Worm (Caenorhabditis elegans) whole organism, L4 larva: Measurements from ENCODE around the gene srxa-10.

ENCODE experiments used
- F10B5.3 ChIP-seq: sonication (generic microtip); optimal IDR thresholded peaks from 2 replicates; lab custom pipeline; 2016; ENCODE audit warnings: mild to moderate bottlenecking, missing genetic modification characterization, missing compliant biosample characterization
- F49E8.2 ChIP-seq: sonication (generic microtip); optimal IDR thresholded peaks from 2 replicates; lab custom pipeline; 2016; ENCODE audit warnings: missing compliant biosample characterization, mild to moderate bottlenecking, missing genetic modification characterization, borderline replicate concordance
- Y105C5A.15 ChIP-seq: fragments of 200-800 bp; sonication (Bioruptor generic); IDR thresholded peaks from 2 replicates; pipeline ENCODE4 v1.3.6; 2022; ENCODE audit warnings: missing genetic modification characterization, missing compliant biosample characterization
- Y75B8A.6 ChIP-seq: fragments of 200-800 bp; sonication (Bioruptor generic); IDR thresholded peaks from 2 replicates; pipeline ENCODE4 v1.3.6; 2022; ENCODE audit warnings: missing genetic modification reagents, missing genetic modification characterization, missing compliant biosample characterization
- aha-1 ChIP-seq: fragments of 150-350 bp; peaks from one replicate; lab custom pipeline; 2014; ENCODE audit warnings: missing biosample characterization, missing genetic modification characterization
- ama-1 ChIP-seq: fragments of 150-350 bp; optimal IDR thresholded peaks from 2 replicates; lab custom pipeline; 2014; ENCODE audit warnings: inconsistent platforms, mixed read lengths
- ceh-28 ChIP-seq: fragments of 150-350 bp; optimal IDR thresholded peaks from 2 replicates; lab custom pipeline; 2014; ENCODE audit warnings: missing biosample characterization, missing genetic modification reagents, missing genetic modification characterization
- ceh-44 ChIP-seq: fragments of 200-800 bp; sonication (Bioruptor generic); IDR thresholded peaks from 2 replicates; pipeline ENCODE4 v1.3.6; 2022; ENCODE audit warnings: missing genetic modification reagents, missing genetic modification characterization, missing compliant biosample characterization
- ceh-62 ChIP-seq: sonication (generic microtip); optimal IDR thresholded peaks from 2 replicates; lab custom pipeline; 2017; ENCODE audit warnings: missing biosample characterization, missing genetic modification characterization
- daf-8 ChIP-seq: fragments of 200-800 bp; sonication (Bioruptor generic); IDR thresholded peaks from 2 replicates; pipeline ENCODE4 v1.3.6; 2022; ENCODE audit warnings: missing genetic modification characterization, missing compliant biosample characterization
- dmd-9 ChIP-seq: fragments of 200-800 bp; sonication (Bioruptor generic); IDR thresholded peaks from 2 replicates; pipeline ENCODE4 v1.3.6; 2022; ENCODE audit warnings: missing genetic modification reagents, missing genetic modification characterization, missing compliant biosample characterization
- dpl-1 ChIP-seq: fragments of 150-350 bp; optimal IDR thresholded peaks from 2 replicates; lab custom pipeline; 2014; ENCODE audit warnings: missing biosample characterization, missing genetic modification reagents, missing genetic modification characterization
- egl-27 ChIP-seq: sonication (generic microtip); optimal IDR thresholded peaks from 3 replicates; lab custom pipeline; 2017; ENCODE audit warnings: missing biosample characterization, missing genetic modification reagents, missing genetic modification characterization
- fkh-10 ChIP-seq: fragments of 150-350 bp; optimal IDR thresholded peaks from 2 replicates; lab custom pipeline; 2014; ENCODE audit warnings: missing biosample characterization, missing genetic modification reagents, missing genetic modification characterization
- gei-8 ChIP-seq: fragments of 200-800 bp; sonication (Bioruptor generic); optimal IDR thresholded peaks from 2 replicates; lab custom pipeline; 2018; ENCODE audit warnings: mild to moderate bottlenecking, missing genetic modification characterization, missing compliant biosample characterization
- hif-1 ChIP-seq, 2 experiments: sonication (generic microtip); optimal IDR thresholded peaks; 2 replicates each; lab custom pipeline; 2016 to 2017; ENCODE audit warnings: missing compliant biosample characterization in 2 of 2, missing genetic modification characterization in 2 of 2, missing genetic modification reagents in 2 of 2, missing genotype in 2 of 2, mild to moderate bottlenecking in 1 of 2
- hlh-11 ChIP-seq: fragments of 200-800 bp; sonication (Bioruptor generic); optimal IDR thresholded peaks from 2 replicates; lab custom pipeline; 2018; ENCODE audit warnings: mild to moderate bottlenecking, missing genetic modification characterization, missing compliant biosample characterization
- hmg-1.1 ChIP-seq: fragments of 200-800 bp; sonication (Bioruptor generic); IDR thresholded peaks from 2 replicates; pipeline ENCODE4 v1.3.6; 2022; ENCODE audit warnings: missing genetic modification reagents, missing genetic modification characterization, missing compliant biosample characterization
- lim-7 ChIP-seq: fragments of 200-800 bp; sonication (Bioruptor generic); IDR thresholded peaks from 2 replicates; pipeline ENCODE4 v1.3.6; 2022; ENCODE audit warnings: missing genetic modification characterization, missing compliant biosample characterization
- lin-13 ChIP-seq: fragments of 150-350 bp; optimal IDR thresholded peaks from 2 replicates; lab custom pipeline; 2014; ENCODE audit warnings: missing biosample characterization, missing genetic modification reagents, missing genetic modification characterization
- lin-29 ChIP-seq: fragments of 200-800 bp; sonication (Bioruptor generic); IDR thresholded peaks from 2 replicates; pipeline ENCODE4 v1.3.6; 2022; ENCODE audit warnings: missing genetic modification reagents, missing genetic modification characterization, missing compliant biosample characterization
- lir-3 ChIP-seq: sonication (generic microtip); optimal IDR thresholded peaks from 2 replicates; lab custom pipeline; 2016; ENCODE audit warnings: mild to moderate bottlenecking, missing genetic modification characterization, missing compliant biosample characterization
- lsy-2 ChIP-seq, 2 experiments: fragments of 150-350 bp in 1 of 2; sonication (generic microtip) in 1 of 2; optimal IDR thresholded peaks; 2 replicates each; lab custom pipeline; 2014 to 2017; ENCODE audit warnings: missing biosample characterization in 2 of 2, missing genetic modification characterization in 2 of 2
- madf-5 ChIP-seq, 2 experiments: fragments of 200-800 bp; sonication (Bioruptor generic); IDR thresholded peaks; 2 replicates each; pipeline ENCODE4 v1.3.6; 2022; ENCODE audit warnings: missing compliant biosample characterization in 2 of 2, missing genetic modification characterization in 2 of 2
- madf-9 ChIP-seq: fragments of 200-800 bp; sonication (Bioruptor generic); conservative IDR thresholded peaks from 2 replicates; pipeline ENCODE4 v1.3.6; 2022; ENCODE audit warnings: missing genetic modification reagents, missing genetic modification characterization, missing compliant biosample characterization
- mes-2 ChIP-seq: sonication (generic microtip); optimal IDR thresholded peaks from 2 replicates; lab custom pipeline; 2016; ENCODE audit warnings: missing genotype, mild to moderate bottlenecking, missing genetic modification characterization, missing compliant biosample characterization; ENCODE audit not compliant: poor library complexity, severe bottlenecking
- mxl-2 ChIP-seq: fragments of 200-800 bp; sonication (Bioruptor generic); conservative IDR thresholded peaks from 2 replicates; pipeline ENCODE4 v1.3.6; 2022; ENCODE audit warnings: missing genetic modification reagents, missing genetic modification characterization, missing compliant biosample characterization
- nhr-102 ChIP-seq: sonication (generic microtip); optimal IDR thresholded peaks from 2 replicates; lab custom pipeline; 2016; ENCODE audit warnings: mild to moderate bottlenecking, missing genetic modification characterization, moderate library complexity, missing compliant biosample characterization
- nhr-11 ChIP-seq: fragments of 150-350 bp; optimal IDR thresholded peaks from 2 replicates; lab custom pipeline; 2014; ENCODE audit warnings: missing biosample characterization, missing genetic modification characterization
- nhr-237 ChIP-seq: sonication (generic microtip); optimal IDR thresholded peaks from 2 replicates; lab custom pipeline; 2017; ENCODE audit warnings: missing biosample characterization, missing genetic modification characterization
- nhr-41 ChIP-seq: fragments of 200-800 bp; sonication (Bioruptor generic); IDR thresholded peaks from 2 replicates; pipeline ENCODE4 v1.3.6; 2022; ENCODE audit warnings: missing genetic modification reagents, missing genetic modification characterization, missing compliant biosample characterization
- nhr-77 ChIP-seq: fragments of 150-350 bp; optimal IDR thresholded peaks from 2 replicates; lab custom pipeline; 2014; ENCODE audit warnings: missing biosample characterization, missing genetic modification characterization
- pqm-1 ChIP-seq: sonication (generic microtip); optimal IDR thresholded peaks from 2 replicates; lab custom pipeline; 2017; ENCODE audit warnings: missing biosample characterization, missing genetic modification characterization
- rbr-2 ChIP-seq: sonication (generic microtip); optimal IDR thresholded peaks from 2 replicates; lab custom pipeline; 2016; ENCODE audit warnings: missing genotype, missing genetic modification characterization, missing compliant biosample characterization
- saeg-2 ChIP-seq: fragments of 200-800 bp; sonication (Bioruptor generic); IDR thresholded peaks from 2 replicates; pipeline ENCODE4 v1.3.6; 2022; ENCODE audit warnings: missing genetic modification reagents, missing genetic modification characterization, missing compliant biosample characterization
- set-16 ChIP-seq: fragments of 200-800 bp; sonication (Bioruptor generic); IDR thresholded peaks from 2 replicates; pipeline ENCODE4 v1.3.6; 2022; ENCODE audit warnings: missing genetic modification reagents, missing genetic modification characterization, missing compliant biosample characterization
- skn-1 ChIP-seq: fragments of 150-350 bp; optimal IDR thresholded peaks from 2 replicates; lab custom pipeline; 2014; ENCODE audit warnings: missing biosample characterization, missing genetic modification characterization
- spr-1 ChIP-seq: sonication (generic microtip); optimal IDR thresholded peaks from 2 replicates; lab custom pipeline; 2016; ENCODE audit warnings: mild to moderate bottlenecking, missing genetic modification characterization, missing compliant biosample characterization
- tra-1 ChIP-seq: fragments of 200-800 bp; sonication (Bioruptor generic); IDR thresholded peaks from 2 replicates; pipeline ENCODE4 v1.3.6; 2022; ENCODE audit warnings: missing genetic modification reagents, missing genetic modification characterization, missing compliant biosample characterization
- unc-130 ChIP-seq: sonication (generic microtip); optimal IDR thresholded peaks from 2 replicates; lab custom pipeline; 2016; ENCODE audit warnings: missing genetic modification reagents, missing genetic modification characterization, missing compliant biosample characterization
- unc-62 ChIP-seq, 3 experiments: fragments of 150-350 bp in 1 of 3; sonication (generic microtip); optimal IDR thresholded peaks in 2 of 3; peaks in 1 of 3; 1 replicate in 1 of 3; 2 replicates in 2 of 3; lab custom pipeline; 2014 to 2017; ENCODE audit warnings: missing biosample characterization in 3 of 3, missing genetic modification characterization in 3 of 3, missing genetic modification reagents in 3 of 3, missing genotype in 1 of 3
- vab-7 ChIP-seq: fragments of 200-800 bp; sonication (Bioruptor generic); IDR thresholded peaks from 2 replicates; pipeline ENCODE4 v1.3.6; 2022; ENCODE audit warnings: missing genetic modification reagents, missing genetic modification characterization, missing compliant biosample characterization
- zfp-2 ChIP-seq: sonication (generic microtip); optimal IDR thresholded peaks from 2 replicates; lab custom pipeline; 2016; ENCODE audit warnings: mild to moderate bottlenecking, missing genetic modification characterization, missing compliant biosample characterization
- zip-11 ChIP-seq: fragments of 200-800 bp; sonication (Bioruptor generic); IDR thresholded peaks from 2 replicates; pipeline ENCODE4 v1.3.6; 2022; ENCODE audit warnings: missing genetic modification characterization, missing compliant biosample characterization
- ztf-11 ChIP-seq: fragments of 150-350 bp; optimal IDR thresholded peaks from 2 replicates; lab custom pipeline; 2014; ENCODE audit warnings: missing biosample characterization, missing genetic modification characterization

srxa-10 gene

DNA sequence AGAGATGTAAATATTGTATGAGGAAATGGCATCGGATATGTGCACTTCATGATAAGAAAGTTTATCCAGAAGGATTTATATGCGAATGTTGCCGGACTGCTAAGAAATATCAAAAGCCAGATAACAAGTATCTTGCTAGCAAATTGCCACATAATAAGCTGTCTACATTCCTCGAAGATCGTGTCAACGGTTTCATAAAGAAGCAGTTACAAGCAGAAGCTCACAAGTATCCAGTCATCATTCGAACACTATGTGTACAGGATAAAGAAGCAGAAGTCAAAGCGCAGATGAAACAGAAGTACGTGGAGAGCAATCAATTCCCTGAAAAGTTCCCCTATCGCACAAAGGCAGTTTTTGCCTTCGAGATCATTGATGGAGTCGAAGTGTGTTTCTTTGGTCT lies 25.8 kb downstream of the srxa-10 start:
- peak in 1 of 2 experiments; percentile 97 for TF ChIP-seq unc-62 (GFP tag; optimal IDR thresholded peaks at IDR 0.05 in 1 of 2; lab: Kevin White, UChicago)
- no peak for TF ChIP-seq unc-62 (tag; optimal IDR thresholded peaks at IDR 0.05; lab: Kevin White, UChicago)
- TF ChIP-seq fkh-10 (GFP tag; lab: Kevin White, UChicago): no peak
- no peak for TF ChIP-seq nhr-102 (tag; lab: Kevin White, UChicago)
- TF ChIP-seq hif-1 (tag; optimal IDR thresholded peaks at IDR 0.05; lab: Kevin White, UChicago): no peak
- TF ChIP-seq madf-9: no peak
- no peak for TF ChIP-seq lin-29
- TF ChIP-seq tra-1 (GFP tag; lab: Robert Waterston, UW): no peak

DNA sequence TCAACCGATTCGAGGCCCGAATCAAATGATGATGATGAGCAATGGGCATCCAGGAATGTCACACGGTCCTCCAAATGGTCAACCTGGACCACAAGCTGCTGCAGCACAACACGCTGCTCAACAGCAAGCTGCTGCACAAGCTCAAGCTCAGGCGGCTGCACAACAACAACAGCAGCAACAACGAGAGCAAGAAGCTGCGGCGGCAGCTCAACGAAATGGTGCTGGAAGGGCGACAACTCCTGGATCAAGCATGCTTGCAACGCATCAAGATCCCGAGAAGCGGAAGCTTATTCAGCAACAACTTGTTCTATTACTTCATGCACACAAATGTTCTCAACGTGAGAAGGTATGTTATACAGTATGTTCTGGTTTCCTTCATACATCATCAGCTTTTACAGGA lies 28.3 kb downstream of the srxa-10 start:
- TF ChIP-seq unc-62 (GFP tag; optimal IDR thresholded peaks at IDR 0.05 in 1 of 2; lab: Kevin White, UChicago) (peak in 1 of 2 experiments; percentile 17), unc-62 (tag; optimal IDR thresholded peaks at IDR 0.05; lab: Kevin White, UChicago) (no peak), dmd-9 (GFP tag; lab: Robert Waterston, UW) (0 out of 2 replicates have a peak, but pooled peaks have one; percentile 55), Y75B8A.6 (no peak), lim-7 (GFP tag; lab: Robert Waterston, UW) (0 out of 2 replicates have a peak, but pooled peaks have one; percentile 14), set-16 (GFP tag; lab: Robert Waterston, UW) (peak; percentile 69), saeg-2 (no peak)

DNA sequence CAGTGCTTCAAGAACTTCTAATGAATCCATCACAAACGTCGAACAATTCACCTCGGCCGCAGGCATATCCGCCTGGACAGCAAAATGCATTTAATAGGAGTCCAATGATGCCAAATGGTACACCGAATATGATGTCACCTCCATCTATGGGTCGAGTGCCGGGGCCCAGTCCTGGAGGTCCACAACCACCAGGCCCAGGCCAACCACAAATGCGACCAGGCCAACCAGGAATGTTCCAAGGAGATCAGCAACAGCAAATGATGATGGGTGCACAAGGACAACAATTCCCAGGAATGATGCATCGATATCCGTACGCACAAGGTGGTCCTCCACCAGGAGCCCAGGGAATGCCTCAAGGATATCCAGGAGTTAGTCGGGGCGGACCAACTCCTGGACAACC lies 29.3 kb downstream of the srxa-10 start:
- peak; percentile 50 for TF ChIP-seq aha-1
- TF ChIP-seq daf-8 (GFP tag; lab: Robert Waterston, UW): no peak
- TF ChIP-seq rbr-2 (tag; lab: Kevin White, UChicago): no peak
- no peak for TF ChIP-seq vab-7 (GFP tag; lab: Robert Waterston, UW)
- TF ChIP-seq nhr-11 (tag; lab: Kevin White, UChicago): no peak
- no peak for TF ChIP-seq pqm-1 (tag; lab: Kevin White, UChicago)
- no peak for TF ChIP-seq unc-130 (GFP tag; lab: Kevin White, UChicago)
- no peak for TF ChIP-seq zfp-2 (tag; lab: Kevin White, UChicago)
- no peak for TF ChIP-seq ztf-11 (tag; lab: Kevin White, UChicago)
- no peak for TF ChIP-seq ceh-62 (tag; lab: Kevin White, UChicago)
- no peak for TF ChIP-seq mes-2 (tag; lab: Kevin White, UChicago)
- peak in 1 of 2 experiments; percentile 57 for TF ChIP-seq unc-62 (GFP tag; optimal IDR thresholded peaks at IDR 0.05 in 1 of 2; lab: Kevin White, UChicago)
- no peak for TF ChIP-seq unc-62 (tag; optimal IDR thresholded peaks at IDR 0.05; lab: Kevin White, UChicago)
- TF ChIP-seq Y105C5A.15 (GFP tag; lab: Robert Waterston, UW): no peak
- TF ChIP-seq ama-1 (lab: Kevin White, UChicago): no peak

DNA sequence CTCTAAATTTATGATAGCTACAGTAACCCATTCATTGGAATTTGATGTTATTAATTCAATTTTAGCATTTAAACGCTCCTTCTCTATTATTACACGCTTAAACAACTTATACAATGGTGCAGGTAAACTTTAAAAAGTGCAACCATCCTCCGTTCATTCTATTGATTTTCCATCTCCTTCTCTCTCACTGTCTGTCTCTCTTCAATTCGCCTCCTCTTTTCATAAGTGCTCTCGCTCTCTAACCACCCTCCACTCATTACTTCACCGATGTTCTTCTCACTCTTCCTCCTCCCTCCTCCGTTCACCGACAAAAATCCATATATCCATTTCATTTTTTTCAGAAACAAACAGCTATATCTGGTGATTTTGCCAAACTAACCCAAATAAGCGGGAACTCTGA lies 30.2 kb downstream of the srxa-10 start, which contains the start of gene cbp-1:
cbp-1 (plus strand) TSS at position 335 of the 400 bp plus-strand sequence.
- peak; percentile 4 to 70 for TF ChIP-seq lsy-2 (tag; optimal IDR thresholded peaks at IDR 0.05; lab: Kevin White, UChicago)
- peak; percentile 39; the same call in 1 of the 2 replicates for TF ChIP-seq hmg-1.1 (GFP tag; lab: Robert Waterston, UW)
- TF ChIP-seq madf-5 (GFP tag; IDR thresholded peaks at IDR 0.05; lab: Robert Waterston, UW): no peak
- no peak for TF ChIP-seq lin-13 (GFP tag; lab: Kevin White, UChicago)
- no peak for TF ChIP-seq F49E8.2 (tag; lab: Kevin White, UChicago)
- TF ChIP-seq lir-3 (tag; lab: Kevin White, UChicago): no peak
- no peak for TF ChIP-seq zip-11 (GFP tag; lab: Robert Waterston, UW)
- TF ChIP-seq unc-130 (GFP tag; lab: Kevin White, UChicago): no peak
- TF ChIP-seq tra-1 (GFP tag; lab: Robert Waterston, UW): no peak
- TF ChIP-seq ceh-62 (tag; lab: Kevin White, UChicago): no peak
- TF ChIP-seq ceh-44 (GFP tag; lab: Robert Waterston, UW): no peak
- TF ChIP-seq spr-1 (tag; lab: Kevin White, UChicago): no peak
- TF ChIP-seq nhr-41 (GFP tag; lab: Robert Waterston, UW): no peak
- TF ChIP-seq nhr-237: no peak
- TF ChIP-seq zfp-2 (tag; lab: Kevin White, UChicago): no peak
- peak; percentile 1 for TF ChIP-seq hlh-11
- TF ChIP-seq gei-8 (GFP tag; lab: Kevin White, UChicago): no peak
- TF ChIP-seq egl-27 (tag; lab: Kevin White, UChicago): no peak
- no peak for TF ChIP-seq F10B5.3 (tag; lab: Kevin White, UChicago)
- TF ChIP-seq dpl-1 (GFP tag; lab: Kevin White, UChicago): no peak
- TF ChIP-seq nhr-77 (tag; lab: Kevin White, UChicago): no peak
- TF ChIP-seq skn-1 (tag; lab: Kevin White, UChicago): no peak
- peak; percentile 11 for TF ChIP-seq ceh-28 (tag; lab: Kevin White, UChicago)
- TF ChIP-seq mxl-2 (GFP tag; lab: Robert Waterston, UW): no peak
- TF ChIP-seq nhr-11 (tag; lab: Kevin White, UChicago): no peak
